Worm (Caenorhabditis elegans): ENCODE measurements around the gene C32D5.12.

DNA sequence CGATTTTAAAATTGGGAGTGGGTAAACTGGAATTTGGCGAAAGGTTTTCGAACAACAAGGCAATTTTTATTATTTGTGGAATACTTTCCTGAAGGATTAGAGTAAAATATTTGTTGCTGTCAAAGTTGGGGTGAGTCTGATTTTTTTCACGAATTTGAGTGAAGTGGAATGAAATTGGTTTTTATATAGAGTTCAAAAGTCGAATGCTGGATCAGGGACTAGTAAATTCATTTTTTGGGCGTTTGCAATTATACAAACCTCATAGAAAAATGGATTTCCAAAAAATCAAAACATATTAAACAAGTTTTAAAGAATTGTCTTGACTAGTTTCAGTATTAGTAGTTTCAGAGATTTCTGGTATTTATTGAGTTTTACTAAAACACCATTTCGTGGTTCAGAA lies 18.9 kb downstream of the C32D5.12 start, which contains the start of gene C32D5.7:
- TF ChIP-seq ces-1 (GFP tag; optimal IDR thresholded peaks at IDR 0.05) (no peak), nhr-237 (tag; optimal IDR thresholded peaks at IDR 0.05) (no peak), nhr-77 (tag; optimal IDR thresholded peaks at IDR 0.05) (no peak), rnt-1 (tag; optimal IDR thresholded peaks at IDR 0.05) (no peak), nhr-11 (tag; optimal IDR thresholded peaks at IDR 0.05) (no peak), fos-1 (tag; optimal IDR thresholded peaks at IDR 0.05) (no peak), tbx-2 (tag; optimal IDR thresholded peaks at IDR 0.05) (no peak), unc-130 (tag; optimal IDR thresholded peaks at IDR 0.05) (no peak), nhr-12 (tag; optimal IDR thresholded peaks at IDR 0.05) (no peak), dsc-1 (tag; optimal IDR thresholded peaks at IDR 0.05) (no peak), nhr-28 (tag; optimal IDR thresholded peaks at IDR 0.05) (no peak)

Data from whole organism, L1 larva.